Fruit fly (Drosophila melanogaster) whole organism, adult: ENCODE data around the gene Hgsnat.

Source experiments
- CG12768 ChIP-seq: fragments of 200-800 bp; sonication (Bioruptor generic); optimal IDR thresholded peaks from 2 replicates; lab custom pipeline; 2017; ENCODE audit warnings: missing biosample characterization, missing genetic modification characterization, mild to moderate bottlenecking, moderate library complexity, missing genetic modification reagents
- CG5204 ChIP-seq: fragments of 200-800 bp; sonication (Bioruptor generic); optimal IDR thresholded peaks from 2 replicates; lab custom pipeline; 2016; ENCODE audit warnings: missing biosample characterization, missing genetic modification characterization
- bab1 ChIP-seq: fragments of 200-800 bp; sonication (Bioruptor generic); optimal IDR thresholded peaks from 3 replicates; lab custom pipeline; 2019; ENCODE audit warnings: missing biosample characterization, mild to moderate bottlenecking, missing genetic modification characterization, moderate library complexity
- cnc ChIP-seq, 2 experiments: fragments of >200 bp; optimal IDR thresholded peaks; 2 replicates each; lab custom pipeline; 2017
- ovo ChIP-seq: fragments of 200-800 bp; sonication (Bioruptor generic); optimal IDR thresholded peaks from 2 replicates; lab custom pipeline; 2016; ENCODE audit warnings: missing biosample characterization, missing genetic modification characterization
- tj ChIP-seq: fragments of 200-800 bp; sonication (Bioruptor generic); optimal IDR thresholded peaks from 3 replicates; lab custom pipeline; 2017; ENCODE audit warnings: missing biosample characterization, mild to moderate bottlenecking, missing genetic modification characterization, moderate library complexity

dm6 chrX:4918228-4919022 lies at the start of gene Hgsnat, which contains the start of gene CG4041:
- peak; percentile 41 for TF ChIP-seq CG5204 (GFP tag; lab: Kevin White, UChicago)
- TF ChIP-seq cnc (optimal IDR thresholded peaks at IDR 0.05; lab: Kevin White, UChicago), result no peak
- TF ChIP-seq bab1 (GFP tag; lab: Kevin White, UChicago), result no peak
- TF ChIP-seq CG12768 (GFP tag; lab: Kevin White, UChicago), result peak; percentile 2
- TF ChIP-seq tj (GFP tag; lab: Kevin White, UChicago), result peak; percentile 96
- TF ChIP-seq ovo (GFP tag; lab: Kevin White, UChicago), result peak; percentile 75
